Fruit fly (Drosophila melanogaster) whole organism, wandering third instar larva: Measurements from ENCODE around the gene Ccn.

ENCODE experiments used
- Abd-B ChIP-seq: fragments of >200 bp; optimal IDR thresholded peaks from 2 replicates; lab custom pipeline; 2017; ENCODE audit warnings: missing biosample characterization, missing genetic modification characterization
- CG32264 ChIP-seq: fragments of 200-800 bp; sonication (Bioruptor generic); optimal IDR thresholded peaks from 2 replicates; lab custom pipeline; 2016; ENCODE audit warnings: missing biosample characterization, missing genetic modification characterization
- CG9705 ChIP-seq: fragments of 200-800 bp; sonication (Bioruptor generic); optimal IDR thresholded peaks from 2 replicates; lab custom pipeline; 2018; ENCODE audit warnings: missing biosample characterization, mild to moderate bottlenecking, missing genetic modification characterization
- CrebA ChIP-seq: fragments of 200-800 bp; sonication (Bioruptor generic); optimal IDR thresholded peaks from 2 replicates; lab custom pipeline; 2016; ENCODE audit warnings: missing biosample characterization, mild to moderate bottlenecking, missing genetic modification characterization, borderline replicate concordance
- Dfd ChIP-seq: fragments of >200 bp; optimal IDR thresholded peaks from 2 replicates; lab custom pipeline; 2017; ENCODE audit warnings: missing biosample characterization, missing genetic modification characterization
- Dif ChIP-seq: fragments of 200-275, 200-300 bp; sonication (Bioruptor generic); optimal IDR thresholded peaks from 2 replicates; lab custom pipeline; 2018; ENCODE audit warnings: missing biosample characterization, missing genetic modification characterization; ENCODE audit not compliant: partially characterized antibody
- GATAd ChIP-seq: sonication (Bioruptor generic); optimal IDR thresholded peaks from 2 replicates; lab custom pipeline; 2016; ENCODE audit warnings: missing biosample characterization, missing genetic modification characterization
- HLH106 ChIP-seq: fragments of 200-800 bp; optimal IDR thresholded peaks from 3 replicates; lab custom pipeline; 2019; ENCODE audit warnings: missing biosample characterization, mild to moderate bottlenecking, missing genetic modification characterization, moderate library complexity
- Hnf4 ChIP-seq: fragments of 200-800 bp; sonication (Bioruptor generic); optimal IDR thresholded peaks from 2 replicates; lab custom pipeline; 2016; ENCODE audit warnings: missing biosample characterization, mild to moderate bottlenecking, missing genetic modification characterization
- Hr78 ChIP-seq: fragments of >200 bp; optimal IDR thresholded peaks from 2 replicates; lab custom pipeline; 2017; ENCODE audit warnings: missing biosample characterization, missing genetic modification characterization
- Hr83 ChIP-seq: fragments of 200-300 bp; sonication (Bioruptor generic); optimal IDR thresholded peaks from 2 replicates; lab custom pipeline; 2016; ENCODE audit warnings: missing biosample characterization, mild to moderate bottlenecking, missing genetic modification characterization, moderate library complexity; ENCODE audit not compliant: poor library complexity, severe bottlenecking
- Jra ChIP-seq: sonication (Bioruptor generic); optimal IDR thresholded peaks from 2 replicates; lab custom pipeline; 2016; ENCODE audit warnings: missing biosample characterization, missing genetic modification characterization
- Mio ChIP-seq: sonication (Bioruptor generic); optimal IDR thresholded peaks from 2 replicates; lab custom pipeline; 2016; ENCODE audit warnings: missing biosample characterization, missing genetic modification characterization
- Myc ChIP-seq: fragments of >200 bp; optimal IDR thresholded peaks from 2 replicates; lab custom pipeline; 2017
- N ChIP-seq: fragments of >200 bp; optimal IDR thresholded peaks from 2 replicates; lab custom pipeline; 2018; ENCODE audit warnings: missing biosample characterization, missing external identifiers, missing genetic modification characterization
- OdsH ChIP-seq: fragments of 200-800 bp; sonication (Bioruptor generic); optimal IDR thresholded peaks from 2 replicates; lab custom pipeline; 2016; ENCODE audit warnings: missing biosample characterization, mild to moderate bottlenecking, missing genetic modification characterization
- Rel ChIP-seq, 2 experiments: fragments of 200-800 bp; sonication (Bioruptor generic) in 1 of 2; optimal IDR thresholded peaks; 2 replicates in 1 of 2; 3 replicates in 1 of 2; lab custom pipeline; 2016 to 2019; ENCODE audit warnings: mild to moderate bottlenecking in 2 of 2, missing biosample characterization in 2 of 2, missing genetic modification characterization in 2 of 2, moderate library complexity in 1 of 2
- Sp1 ChIP-seq: fragments of 200-800 bp; sonication (Bioruptor generic); optimal IDR thresholded peaks from 3 replicates; lab custom pipeline; 2019; ENCODE audit warnings: missing biosample characterization, mild to moderate bottlenecking, missing genetic modification characterization, moderate library complexity
- Vsx2 ChIP-seq: fragments of 200-300, 225-300 bp; sonication (Bioruptor generic); optimal IDR thresholded peaks from 2 replicates; lab custom pipeline; 2018; ENCODE audit warnings: missing biosample characterization, missing genetic modification characterization; ENCODE audit not compliant: partially characterized antibody
- br ChIP-seq: fragments of 200-800 bp; sonication (Bioruptor generic); optimal IDR thresholded peaks from 2 replicates; lab custom pipeline; 2016; ENCODE audit warnings: missing biosample characterization, missing genetic modification characterization
- brk ChIP-seq: fragments of 200-800 bp; sonication (Bioruptor generic); optimal IDR thresholded peaks from 2 replicates; lab custom pipeline; 2016; ENCODE audit warnings: missing biosample characterization, mild to moderate bottlenecking, missing genetic modification characterization
- dl ChIP-seq, 2 experiments: fragments of 175-275, 200-275 bp in 1 of 2; fragments of 200-275 bp in 1 of 2; sonication (Bioruptor generic); optimal IDR thresholded peaks; lab custom pipeline; 2018; ENCODE audit warnings: mild to moderate bottlenecking in 2 of 2, missing biosample characterization in 2 of 2, missing genetic modification characterization in 2 of 2, moderate library complexity in 2 of 2; ENCODE audit not compliant: partially characterized antibody in 2 of 2, insufficient read depth in 1 of 2
- dmrt93B ChIP-seq: fragments of 200-800 bp; sonication (Bioruptor generic); optimal IDR thresholded peaks from 2 replicates; lab custom pipeline; 2018; ENCODE audit warnings: missing biosample characterization, mild to moderate bottlenecking, missing genetic modification characterization
- dsf ChIP-seq: sonication (Bioruptor generic); optimal IDR thresholded peaks from 2 replicates; lab custom pipeline; 2016; ENCODE audit warnings: missing biosample characterization, missing genetic modification characterization, borderline replicate concordance
- ey ChIP-seq: fragments of 200-800 bp; sonication (Bioruptor generic); optimal IDR thresholded peaks from 2 replicates; lab custom pipeline; 2016; ENCODE audit warnings: missing biosample characterization, missing genetic modification characterization
- foxo ChIP-seq, 2 experiments: fragments of 200-800 bp; sonication (Bioruptor generic); optimal IDR thresholded peaks; 2 replicates in 1 of 2; 3 replicates in 1 of 2; lab custom pipeline; 2016 to 2017; ENCODE audit warnings: missing biosample characterization in 2 of 2, missing genetic modification characterization in 2 of 2
- fru ChIP-seq: fragments of 200-800 bp; sonication (Bioruptor generic); optimal IDR thresholded peaks from 3 replicates; lab custom pipeline; 2016; ENCODE audit warnings: missing biosample characterization, mild to moderate bottlenecking, missing genetic modification characterization
- h ChIP-seq: fragments of 200-800 bp; sonication (Bioruptor generic); optimal IDR thresholded peaks from 3 replicates; lab custom pipeline; 2016; ENCODE audit warnings: missing biosample characterization, mild to moderate bottlenecking, missing genetic modification characterization
- jim ChIP-seq: fragments of 175-275, 200-325 bp; sonication (Bioruptor generic); optimal IDR thresholded peaks from 2 replicates; lab custom pipeline; 2016; ENCODE audit warnings: missing biosample characterization, mild to moderate bottlenecking, missing genetic modification characterization
- lola ChIP-seq: fragments of >200 bp; optimal IDR thresholded peaks from 2 replicates; lab custom pipeline; 2017; ENCODE audit warnings: missing biosample characterization, missing genetic modification characterization
- pan ChIP-seq: fragments of >200 bp; optimal IDR thresholded peaks from 2 replicates; lab custom pipeline; 2017
- psq ChIP-seq: fragments of 200-800 bp; sonication (Bioruptor generic); optimal IDR thresholded peaks from 3 replicates; lab custom pipeline; 2017; ENCODE audit warnings: missing biosample characterization, mild to moderate bottlenecking, missing genetic modification characterization, moderate library complexity
- rgr ChIP-seq: fragments of 200-800 bp; sonication (Bioruptor generic); optimal IDR thresholded peaks from 3 replicates; lab custom pipeline; 2016; ENCODE audit warnings: missing biosample characterization, mild to moderate bottlenecking, missing genetic modification characterization
- sage ChIP-seq: fragments of 200-800 bp; sonication (Bioruptor generic); optimal IDR thresholded peaks from 2 replicates; lab custom pipeline; 2016; ENCODE audit warnings: missing biosample characterization, mild to moderate bottlenecking, missing genetic modification characterization
- sv ChIP-seq: fragments of 200-800 bp; sonication (Bioruptor generic); optimal IDR thresholded peaks from 3 replicates; lab custom pipeline; 2016; ENCODE audit warnings: missing biosample characterization, missing genetic modification characterization
- tai ChIP-seq: sonication (Bioruptor generic); optimal IDR thresholded peaks from 2 replicates; lab custom pipeline; 2016; ENCODE audit warnings: missing biosample characterization, missing genetic modification characterization
- usp ChIP-seq: fragments of >200 bp; optimal IDR thresholded peaks from 2 replicates; lab custom pipeline; 2017; ENCODE audit warnings: missing biosample characterization, missing genetic modification characterization
- woc ChIP-seq: sonication (Bioruptor generic); optimal IDR thresholded peaks from 2 replicates; lab custom pipeline; 2016; ENCODE audit warnings: missing biosample characterization, mild to moderate bottlenecking, missing genetic modification characterization

Gene Ccn

DNA sequence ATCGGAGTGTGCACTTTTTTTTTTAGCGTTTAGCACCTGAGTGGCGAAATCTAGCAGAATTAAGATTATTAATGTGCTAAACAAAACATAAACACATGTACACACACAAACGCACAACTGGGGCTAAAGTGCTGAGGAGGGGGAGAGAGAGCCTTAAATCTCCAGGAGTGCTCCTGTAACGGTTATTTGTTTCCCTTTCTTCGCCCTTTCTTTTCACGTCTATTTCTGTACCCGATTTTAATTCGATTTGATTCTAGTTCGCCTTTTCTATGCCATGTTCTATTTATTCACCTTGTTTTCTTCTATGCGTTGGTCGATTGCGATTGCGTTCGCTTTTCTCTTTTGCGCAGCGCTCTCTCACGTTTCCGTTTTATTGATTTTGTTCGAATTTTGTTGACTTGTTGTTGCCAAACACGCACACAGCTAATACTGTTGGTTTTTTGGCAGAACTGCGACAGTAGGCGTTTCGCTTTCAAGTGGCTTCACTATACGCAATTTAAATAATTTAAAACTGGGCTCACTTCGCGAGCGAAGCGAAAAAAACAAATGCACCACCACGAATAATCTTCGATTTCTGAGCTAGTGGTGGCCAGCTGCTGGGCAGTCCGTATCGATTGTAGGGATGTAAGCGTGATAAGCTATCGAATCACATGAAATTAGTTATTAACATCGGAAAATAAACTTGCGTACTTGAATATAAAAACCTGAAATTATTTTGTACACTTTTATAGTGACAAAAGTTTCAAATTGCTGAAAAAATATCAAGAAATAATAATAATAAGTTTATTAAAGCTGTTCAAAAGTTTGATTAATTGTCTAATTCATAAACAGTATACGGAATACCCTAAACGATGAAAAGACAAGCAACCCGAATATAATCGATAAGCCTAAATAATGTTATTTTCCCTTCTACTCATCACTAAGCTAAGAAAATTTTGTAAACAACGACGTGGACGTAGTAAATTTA, 35.8 kb upstream of the Ccn start, which contains the start of the genes Krn, Ndfip and CG7484:
TSS of gene Krn (minus strand) at position 580 of the 967 bp plus-strand sequence.
TSS of gene Ndfip (minus strand) at position 580 of the 967 bp plus-strand sequence.
TSS of gene CG7484 (plus strand) at position 917 of the 967 bp plus-strand sequence.
- TF ChIP-seq jim, result no peak
- peak; percentile 91 for TF ChIP-seq h
- TF ChIP-seq pan (lab: Kevin White, UChicago), result no peak
- no peak for TF ChIP-seq dl (GFP tag; optimal IDR thresholded peaks at IDR 0.05; lab: Kevin White, UChicago; ENCODE audit: insufficient read depth in 1 of 2, partially characterized antibody in 2 of 2)
- TF ChIP-seq usp (GFP tag; lab: Kevin White, UChicago), result no peak
- TF ChIP-seq brk (GFP tag; lab: Kevin White, UChicago), result peak; percentile 82
- peak in 1 of 2 experiments; percentile 93 for TF ChIP-seq foxo (GFP tag; optimal IDR thresholded peaks at IDR 0.05; lab: Kevin White, UChicago)
- TF ChIP-seq CG9705, result peak; percentile 90
- TF ChIP-seq Dfd (GFP tag; lab: Kevin White, UChicago), result peak; percentile 50
- TF ChIP-seq sv (GFP tag; lab: Kevin White, UChicago), result peak; percentile 68
- TF ChIP-seq Rel (GFP tag; optimal IDR thresholded peaks at IDR 0.05; lab: Kevin White, UChicago), result peak; percentile 1
- peak; percentile 71 for TF ChIP-seq Rel (tag; optimal IDR thresholded peaks at IDR 0.05; lab: Kevin White, UChicago)
- TF ChIP-seq tai, result peak; percentile 90
- peak; percentile 76 for TF ChIP-seq OdsH
- TF ChIP-seq Hr78, result no peak
- TF ChIP-seq GATAd (GFP tag; lab: Kevin White, UChicago), result peak; percentile 79
- TF ChIP-seq fru (GFP tag; lab: Kevin White, UChicago), result peak; percentile 86
- TF ChIP-seq Hnf4 (GFP tag; lab: Kevin White, UChicago), result peak; percentile 88
- peak; percentile 85 for TF ChIP-seq ey (GFP tag; lab: Kevin White, UChicago)
- TF ChIP-seq dsf, result peak; percentile 78
- TF ChIP-seq woc (GFP tag; lab: Kevin White, UChicago), result peak; percentile 89
- TF ChIP-seq N (GFP tag; lab: Kevin White, UChicago), result no peak
- no peak for TF ChIP-seq Vsx2 (GFP tag; lab: Kevin White, UChicago)
- TF ChIP-seq Jra, result peak; percentile 74
- TF ChIP-seq CG32264 (GFP tag; lab: Kevin White, UChicago), result peak; percentile 26
- peak; percentile 81 for TF ChIP-seq Hr83 (GFP tag; lab: Kevin White, UChicago)
- TF ChIP-seq Dif (GFP tag; lab: Kevin White, UChicago), result no peak
- TF ChIP-seq HLH106 (tag; lab: Kevin White, UChicago), result peak; percentile 95
- TF ChIP-seq dmrt93B (GFP tag; lab: Kevin White, UChicago), result peak; percentile 89
- TF ChIP-seq br, result peak; percentile 78
- TF ChIP-seq CrebA (GFP tag; lab: Kevin White, UChicago), result no peak
- no peak for TF ChIP-seq Mio (GFP tag; lab: Kevin White, UChicago)
- TF ChIP-seq rgr (GFP tag; lab: Kevin White, UChicago), result peak; percentile 91
- TF ChIP-seq psq (GFP tag; lab: Kevin White, UChicago), result peak; percentile 80
- TF ChIP-seq lola (GFP tag; lab: Kevin White, UChicago), result no peak
- peak; percentile 91 for TF ChIP-seq Sp1
- TF ChIP-seq Abd-B (GFP tag; lab: Kevin White, UChicago), result no peak
- no peak for TF ChIP-seq Myc (lab: Kevin White, UChicago)
- TF ChIP-seq sage (GFP tag; lab: Kevin White, UChicago), result peak; percentile 39
- TF ChIP-seq, all 38 proteins: peak for 25

DNA sequence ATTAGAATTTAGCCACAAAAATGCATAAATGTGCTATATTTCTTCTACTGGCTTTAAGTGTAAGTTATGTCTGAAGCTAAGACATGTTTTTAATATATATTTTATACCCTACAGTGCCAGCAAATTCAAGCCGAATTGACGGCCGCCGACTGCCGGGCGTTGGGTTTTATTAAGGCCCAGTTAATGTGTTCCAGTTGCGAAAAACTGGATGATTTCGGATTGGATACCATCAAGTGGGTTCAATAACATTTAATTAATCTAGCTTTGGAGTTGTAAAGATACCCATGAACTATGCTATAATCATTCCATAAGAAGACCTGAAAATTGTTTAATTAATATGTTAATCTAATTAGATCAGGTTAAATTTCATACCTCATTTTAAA, 35.2 kb upstream of the Ccn start:
- TF ChIP-seq Dif (GFP tag; lab: Kevin White, UChicago) (no peak), Myc (lab: Kevin White, UChicago) (no peak), woc (GFP tag; lab: Kevin White, UChicago) (no peak), dl (GFP tag; optimal IDR thresholded peaks at IDR 0.05; lab: Kevin White, UChicago; ENCODE audit: insufficient read depth in 1 of 2, partially characterized antibody in 2 of 2) (no peak), Vsx2 (GFP tag; lab: Kevin White, UChicago) (no peak), OdsH (no peak), Hr78 (no peak), usp (GFP tag; lab: Kevin White, UChicago) (no peak)
